Worm (Caenorhabditis elegans): ENCODE data around the gene gst-2.

The gst-2 gene

ce11 chrIV:10141930-10142505 is at the start of gene gst-2, which contains the start of the genes gst-4 and dhs-12:
gst-2 (minus strand) TSS chrIV:10142061.
gst-4 (plus strand) TSS chrIV:10142225.
dhs-12 (plus strand) TSS chrIV:10142455.
- TF ChIP-seq nhr-11 (tag; optimal IDR thresholded peaks at IDR 0.05) (no peak), skn-1 (tag; optimal IDR thresholded peaks at IDR 0.05) (peak; percentile 43), fkh-10 (GFP tag; optimal IDR thresholded peaks at IDR 0.05) (no peak)

- TF ChIP-seq lin-39 (tag; optimal IDR thresholded peaks at IDR 0.05) (no peak), nhr-237 (tag; optimal IDR thresholded peaks at IDR 0.05) (no peak), ceh-9 (tag; optimal IDR thresholded peaks at IDR 0.05) (no peak), daf-12 (tag; optimal IDR thresholded peaks at IDR 0.05) (no peak), fkh-10 (GFP tag; optimal IDR thresholded peaks at IDR 0.05) (peak; percentile 84), nfya-1 (tag; optimal IDR thresholded peaks at IDR 0.05; ENCODE audit: insufficient read depth) (no peak)
These were observed 49.6 kb upstream of the gst-2 start for ce11 chrIV:10191498-10191897.

ce11 chrIV:10190586-10190985 is 48.7 kb upstream of the gst-2 start:
- no peak for TF ChIP-seq egl-27 (tag; optimal IDR thresholded peaks at IDR 0.05)
- no peak for TF ChIP-seq lin-15B (tag; optimal IDR thresholded peaks at IDR 0.05)
- no peak for TF ChIP-seq ceh-9 (tag; optimal IDR thresholded peaks at IDR 0.05)
- TF ChIP-seq lin-39 (tag; optimal IDR thresholded peaks at IDR 0.05): no peak
- no peak for TF ChIP-seq snpc-4 (tag; optimal IDR thresholded peaks at IDR 0.05)
- TF ChIP-seq fkh-10 (GFP tag; optimal IDR thresholded peaks at IDR 0.05): no peak
- no peak for TF ChIP-seq elt-3 (tag; optimal IDR thresholded peaks at IDR 0.05)
- no peak for TF ChIP-seq mdl-1 (tag; optimal IDR thresholded peaks at IDR 0.05)
- TF ChIP-seq nhr-77 (tag; optimal IDR thresholded peaks at IDR 0.05): no peak
- TF ChIP-seq ama-1 (optimal IDR thresholded peaks at IDR 0.05): no peak
- no peak for TF ChIP-seq fkh-2 (tag; optimal IDR thresholded peaks at IDR 0.05)
- no peak for TF ChIP-seq eor-1 (tag; optimal IDR thresholded peaks at IDR 0.05)
- no peak for TF ChIP-seq mml-1 (tag; optimal IDR thresholded peaks at IDR 0.05)
- TF ChIP-seq ceh-28 (tag; optimal IDR thresholded peaks at IDR 0.05): no peak
- TF ChIP-seq unc-39 (tag; optimal IDR thresholded peaks at IDR 0.05): no peak
- no peak for TF ChIP-seq R02D3.7 (tag; optimal IDR thresholded peaks at IDR 0.05)
- TF ChIP-seq skn-1 (tag; optimal IDR thresholded peaks at IDR 0.05): no peak
- no peak for TF ChIP-seq nhr-12 (tag; optimal IDR thresholded peaks at IDR 0.05)
- no peak for TF ChIP-seq unc-62 (GFP tag; optimal IDR thresholded peaks at IDR 0.05)

ce11 chrIV:10188505-10188904 is 46.6 kb upstream of the gst-2 start:
- TF ChIP-seq hmg-11 (tag; optimal IDR thresholded peaks at IDR 0.05) (no peak), sea-2 (GFP tag; optimal IDR thresholded peaks at IDR 0.05) (no peak), fkh-10 (GFP tag; optimal IDR thresholded peaks at IDR 0.05) (peak; percentile 62)

ce11 chrIV:10180133-10180749 is 38.4 kb upstream of the gst-2 start, which contains the start of gene gta-1:
gta-1 (plus strand) TSS chrIV:10180660.
- TF ChIP-seq nfya-1 (tag; optimal IDR thresholded peaks at IDR 0.05; ENCODE audit: insufficient read depth) (peak; percentile 37), jun-1 (tag; optimal IDR thresholded peaks at IDR 0.05) (no peak), ama-1 (optimal IDR thresholded peaks at IDR 0.05) (no peak), nhr-76 (tag; optimal IDR thresholded peaks at IDR 0.05) (no peak), elt-2 (tag; optimal IDR thresholded peaks at IDR 0.05) (no peak), ztf-4 (tag; optimal IDR thresholded peaks at IDR 0.05) (no peak), lsy-12 (tag; optimal IDR thresholded peaks at IDR 0.05) (no peak), nhr-25 (tag; optimal IDR thresholded peaks at IDR 0.05) (no peak), nhr-23 (tag; optimal IDR thresholded peaks at IDR 0.05) (no peak), zag-1 (tag; optimal IDR thresholded peaks at IDR 0.05) (no peak), mml-1 (tag; optimal IDR thresholded peaks at IDR 0.05) (no peak), ceh-82 (tag; optimal IDR thresholded peaks at IDR 0.05) (no peak), elt-3 (tag; optimal IDR thresholded peaks at IDR 0.05) (no peak), lin-15B (tag; optimal IDR thresholded peaks at IDR 0.05) (no peak), egl-5 (tag; optimal IDR thresholded peaks at IDR 0.05) (peak; percentile 52), egl-27 (tag; optimal IDR thresholded peaks at IDR 0.05) (no peak), hmg-11 (tag; optimal IDR thresholded peaks at IDR 0.05) (peak; percentile 18), ztf-11 (tag; optimal IDR thresholded peaks at IDR 0.05) (no peak), nhr-237 (tag; optimal IDR thresholded peaks at IDR 0.05) (no peak), mdl-1 (tag; optimal IDR thresholded peaks at IDR 0.05) (no peak), nhr-67 (tag; optimal IDR thresholded peaks at IDR 0.05) (no peak), eor-1 (tag; optimal IDR thresholded peaks at IDR 0.05) (no peak), fkh-2 (tag; optimal IDR thresholded peaks at IDR 0.05) (no peak), R02D3.7 (tag; optimal IDR thresholded peaks at IDR 0.05) (no peak), ceh-28 (tag; optimal IDR thresholded peaks at IDR 0.05) (peak; percentile 14), skn-1 (tag; optimal IDR thresholded peaks at IDR 0.05) (no peak), nhr-12 (tag; optimal IDR thresholded peaks at IDR 0.05) (no peak), snpc-4 (tag; optimal IDR thresholded peaks at IDR 0.05) (no peak), nhr-28 (tag; optimal IDR thresholded peaks at IDR 0.05) (no peak), sea-2 (GFP tag; optimal IDR thresholded peaks at IDR 0.05) (no peak), ceh-16 (tag; optimal IDR thresholded peaks at IDR 0.05) (no peak), lin-39 (tag; optimal IDR thresholded peaks at IDR 0.05) (no peak), nhr-11 (tag; optimal IDR thresholded peaks at IDR 0.05) (no peak), pqm-1 (tag; optimal IDR thresholded peaks at IDR 0.05) (no peak)

Data from whole organism, L3 larva.